Fruit fly (Drosophila melanogaster): ENCODE data around the gene Hr78.

DNA sequence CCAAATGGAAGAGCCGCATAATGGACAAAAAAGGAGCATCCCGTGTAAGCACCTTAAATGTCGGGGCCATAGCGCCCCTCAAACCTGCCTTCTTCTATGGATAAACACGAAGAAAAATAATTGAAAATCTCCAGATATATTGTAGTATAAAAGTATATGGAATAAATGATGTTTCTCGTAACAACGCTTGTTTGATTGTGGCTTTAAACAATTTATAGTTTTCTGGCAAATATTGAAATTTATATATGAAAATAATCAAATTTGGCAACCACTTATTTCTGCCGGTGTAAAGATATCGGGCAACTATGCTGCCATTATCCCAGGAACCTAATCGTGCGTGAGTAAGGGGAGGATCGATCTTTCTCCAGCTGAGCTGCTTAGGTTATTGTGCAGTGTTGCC is 42.1 kb downstream of the Hr78 start:
- TF ChIP-seq CG15336 (GFP tag; IDR thresholded peaks at IDR 0.05) (no peak), Blimp-1 (GFP tag; optimal IDR thresholded peaks at IDR 0.05) (no peak)

All from whole organism, prepupa.